Worm (Caenorhabditis elegans) whole organism, L2 larva: ENCODE data around the gene Y7A5A.8.

Experiments used
- F13H6.1 ChIP-seq: sonication (generic microtip); optimal IDR thresholded peaks from 2 replicates; lab custom pipeline; 2016; ENCODE audit warnings: missing genetic modification characterization, missing compliant biosample characterization
- R02D3.7 ChIP-seq: fragments of 150-350 bp; optimal IDR thresholded peaks from 2 replicates; lab custom pipeline; 2014; ENCODE audit warnings: missing biosample characterization, missing genetic modification characterization
- alr-1 ChIP-seq: fragments of 150-350 bp; optimal IDR thresholded peaks from 2 replicates; lab custom pipeline; 2014; ENCODE audit warnings: missing biosample characterization, missing genetic modification characterization
- aly-2 ChIP-seq: fragments of 150-350 bp; optimal IDR thresholded peaks from 2 replicates; lab custom pipeline; 2014; ENCODE audit warnings: missing biosample characterization, missing genetic modification characterization
- ama-1 ChIP-seq: fragments of 150-350 bp; optimal IDR thresholded peaks from 2 replicates; lab custom pipeline; 2018; ENCODE audit warnings: inconsistent platforms
- blmp-1 ChIP-seq: sonication (generic microtip); optimal IDR thresholded peaks from 2 replicates; lab custom pipeline; 2017; ENCODE audit warnings: missing genetic modification characterization, mild to moderate bottlenecking, missing compliant biosample characterization, antibody characterized with exemption, moderate library complexity; ENCODE audit not compliant: insufficient read depth
- ceh-16 ChIP-seq: fragments of 150-350 bp; optimal IDR thresholded peaks from 2 replicates; lab custom pipeline; 2014; ENCODE audit warnings: missing biosample characterization, missing genetic modification characterization
- ceh-82 ChIP-seq: fragments of 150-350 bp; optimal IDR thresholded peaks from 2 replicates; lab custom pipeline; 2014; ENCODE audit warnings: missing biosample characterization, missing genetic modification characterization
- crh-2 ChIP-seq: sonication (generic microtip); optimal IDR thresholded peaks from 2 replicates; lab custom pipeline; 2017; ENCODE audit warnings: missing biosample characterization, missing genetic modification characterization
- egl-27 ChIP-seq: sonication (generic microtip); optimal IDR thresholded peaks from 3 replicates; lab custom pipeline; 2017; ENCODE audit warnings: missing biosample characterization, missing genetic modification reagents, missing genetic modification characterization
- elt-1 ChIP-seq: fragments of 150-350 bp; optimal IDR thresholded peaks from 2 replicates; lab custom pipeline; 2014; ENCODE audit warnings: missing biosample characterization, missing genetic modification characterization
- elt-3 ChIP-seq: sonication (generic microtip); optimal IDR thresholded peaks from 2 replicates; lab custom pipeline; 2017; ENCODE audit warnings: missing biosample characterization, missing genetic modification characterization
- fos-1 ChIP-seq: fragments of 150-350 bp; optimal IDR thresholded peaks from 2 replicates; lab custom pipeline; 2014; ENCODE audit warnings: missing biosample characterization, missing genetic modification characterization
- gmeb-1 ChIP-seq: fragments of 150-350 bp; optimal IDR thresholded peaks from 2 replicates; lab custom pipeline; 2014; ENCODE audit warnings: missing biosample characterization, missing genetic modification characterization
- lin-11 ChIP-seq: fragments of 150-350 bp; sonication (generic microtip); optimal IDR thresholded peaks from 2 replicates; lab custom pipeline; 2014; ENCODE audit warnings: missing biosample characterization, missing genetic modification characterization, inconsistent platforms, mixed read lengths
- lin-39 ChIP-seq: fragments of 150-350 bp; optimal IDR thresholded peaks from 2 replicates; lab custom pipeline; 2014; ENCODE audit warnings: missing biosample characterization, missing genetic modification reagents, missing genetic modification characterization
- lsy-2 ChIP-seq, 2 experiments: fragments of 150-350 bp in 1 of 2; sonication (generic microtip) in 1 of 2; optimal IDR thresholded peaks; 2 replicates each; lab custom pipeline; 2014 to 2017; ENCODE audit warnings: missing biosample characterization in 2 of 2, missing genetic modification characterization in 2 of 2
- mab-5 ChIP-seq: fragments of 150-350 bp; optimal IDR thresholded peaks from 2 replicates; lab custom pipeline; 2014; ENCODE audit warnings: missing biosample characterization, missing genetic modification characterization
- mbf-1 ChIP-seq: sonication (generic microtip); optimal IDR thresholded peaks from 2 replicates; lab custom pipeline; 2017; ENCODE audit warnings: missing biosample characterization, missing genetic modification characterization
- mdl-1 ChIP-seq, 2 experiments: fragments of 150-350 bp in 1 of 2; sonication (generic microtip) in 1 of 2; optimal IDR thresholded peaks; 2 replicates each; lab custom pipeline; 2017; ENCODE audit warnings: missing biosample characterization in 2 of 2, missing genetic modification characterization in 2 of 2
- nhr-10 ChIP-seq: sonication (generic microtip); optimal IDR thresholded peaks from 2 replicates; lab custom pipeline; 2017; ENCODE audit warnings: missing biosample characterization, missing genetic modification characterization
- nhr-11 ChIP-seq: fragments of 150-350 bp; optimal IDR thresholded peaks from 2 replicates; lab custom pipeline; 2014; ENCODE audit warnings: missing biosample characterization, missing genetic modification characterization
- nhr-129 ChIP-seq: fragments of 150-350 bp; optimal IDR thresholded peaks from 2 replicates; lab custom pipeline; 2014; ENCODE audit warnings: missing biosample characterization, missing genetic modification characterization
- nhr-21 ChIP-seq: fragments of 150-350 bp; optimal IDR thresholded peaks from 2 replicates; lab custom pipeline; 2014; ENCODE audit warnings: missing biosample characterization, missing genetic modification characterization
- nhr-237 ChIP-seq: fragments of 150-350 bp; optimal IDR thresholded peaks from 2 replicates; lab custom pipeline; 2014; ENCODE audit warnings: missing biosample characterization, missing genetic modification characterization
- nhr-25 ChIP-seq: fragments of 150-350 bp; sonication (generic microtip); optimal IDR thresholded peaks from 3 replicates; lab custom pipeline; 2014; ENCODE audit warnings: missing biosample characterization, missing genetic modification characterization
- nhr-6 ChIP-seq: fragments of 150-350 bp; optimal IDR thresholded peaks from 2 replicates; lab custom pipeline; 2014; ENCODE audit warnings: missing biosample characterization, missing genetic modification characterization
- nhr-77 ChIP-seq: fragments of 150-350 bp; optimal IDR thresholded peaks from 2 replicates; lab custom pipeline; 2014; ENCODE audit warnings: missing biosample characterization, missing genetic modification characterization
- peb-1 ChIP-seq: fragments of 150-350 bp; optimal IDR thresholded peaks from 2 replicates; lab custom pipeline; 2014; ENCODE audit warnings: missing biosample characterization, missing genetic modification characterization
- sem-4 ChIP-seq: fragments of 150-350 bp; optimal IDR thresholded peaks from 2 replicates; lab custom pipeline; 2014; ENCODE audit warnings: missing biosample characterization, missing genetic modification reagents, missing genetic modification characterization
- skn-1 ChIP-seq: sonication (generic microtip); optimal IDR thresholded peaks from 2 replicates; lab custom pipeline; 2017; ENCODE audit warnings: missing biosample characterization, missing genetic modification characterization
- sma-3 ChIP-seq: sonication (generic microtip); optimal IDR thresholded peaks from 2 replicates; lab custom pipeline; 2016; ENCODE audit warnings: missing genetic modification reagents, missing genetic modification characterization, missing compliant biosample characterization
- sma-9 ChIP-seq, 2 experiments: fragments of 150-350 bp in 1 of 2; sonication (generic microtip) in 1 of 2; optimal IDR thresholded peaks; 2 replicates each; lab custom pipeline; 2014 to 2016; ENCODE audit warnings: missing genetic modification characterization in 2 of 2, mild to moderate bottlenecking in 1 of 2, missing biosample characterization in 1 of 2, missing compliant biosample characterization in 1 of 2, missing genetic modification reagents in 1 of 2, moderate library complexity in 1 of 2
- snpc-4 ChIP-seq: fragments of 150-350 bp; optimal IDR thresholded peaks from 2 replicates; lab custom pipeline; 2014; ENCODE audit warnings: missing biosample characterization, missing genetic modification characterization
- unc-39 ChIP-seq: fragments of 150-350 bp; optimal IDR thresholded peaks from 2 replicates; lab custom pipeline; 2014; ENCODE audit warnings: missing biosample characterization, missing genetic modification characterization
- zag-1 ChIP-seq: fragments of 150-350 bp; optimal IDR thresholded peaks from 2 replicates; lab custom pipeline; 2014; ENCODE audit warnings: missing biosample characterization, missing genetic modification characterization
- ztf-1 ChIP-seq: fragments of 200-800 bp; sonication (Bioruptor generic); conservative IDR thresholded peaks from 2 replicates; pipeline ENCODE4 v1.3.6; 2022; ENCODE audit warnings: missing genetic modification characterization, missing compliant biosample characterization
- ztf-11 ChIP-seq: sonication (generic microtip); optimal IDR thresholded peaks from 2 replicates; lab custom pipeline; 2017; ENCODE audit warnings: missing biosample characterization, missing genetic modification characterization
- ztf-4 ChIP-seq: fragments of 150-350 bp; optimal IDR thresholded peaks from 2 replicates; lab custom pipeline; 2014; ENCODE audit warnings: missing biosample characterization, missing genetic modification characterization

Gene Y7A5A.8

ce11 chrX:15842492-15842891 is 20.2 kb downstream of the Y7A5A.8 start:
- TF ChIP-seq nhr-21 (peak; percentile 27), nhr-25 (no peak), sma-3 (GFP tag; lab: Kevin White, UChicago) (peak; percentile 23), lsy-2 (tag; optimal IDR thresholded peaks at IDR 0.05; lab: Kevin White, UChicago) (peak; percentile 26 to 32), crh-2 (tag; lab: Kevin White, UChicago) (peak; percentile 29), ceh-16 (tag; lab: Kevin White, UChicago) (no peak), blmp-1 (tag; lab: Kevin White, UChicago) (no peak), skn-1 (no peak), egl-27 (tag; lab: Kevin White, UChicago) (no peak), R02D3.7 (tag; lab: Kevin White, UChicago) (no peak), sem-4 (tag; lab: Kevin White, UChicago) (peak; percentile 34), nhr-77 (no peak), nhr-11 (tag; lab: Kevin White, UChicago) (no peak), elt-3 (tag; lab: Kevin White, UChicago) (no peak), ceh-82 (no peak), ama-1 (lab: Kevin White, UChicago) (no peak), F13H6.1 (tag; lab: Kevin White, UChicago) (peak; percentile 1), unc-39 (no peak), nhr-6 (tag; lab: Kevin White, UChicago) (no peak), sma-9 (GFP tag; optimal IDR thresholded peaks at IDR 0.05; lab: Kevin White, UChicago) (peak; percentile 73), sma-9 (tag; optimal IDR thresholded peaks at IDR 0.05; lab: Kevin White, UChicago) (no peak), mab-5 (tag; lab: Kevin White, UChicago) (no peak), fos-1 (tag; lab: Kevin White, UChicago) (peak; percentile 60), aly-2 (tag; lab: Kevin White, UChicago) (no peak), gmeb-1 (tag; lab: Kevin White, UChicago) (peak; percentile 4), lin-39 (tag; lab: Kevin White, UChicago) (no peak), ztf-4 (tag; lab: Kevin White, UChicago) (no peak), alr-1 (no peak), elt-1 (tag; lab: Kevin White, UChicago) (no peak), nhr-10 (tag; lab: Kevin White, UChicago) (no peak), snpc-4 (tag; lab: Kevin White, UChicago) (no peak), peb-1 (tag; lab: Kevin White, UChicago) (no peak), ztf-1 (GFP tag; lab: Robert Waterston, UW) (no peak), nhr-129 (peak; percentile 29), lin-11 (tag; lab: Kevin White, UChicago) (no peak), nhr-237 (tag; lab: Kevin White, UChicago) (no peak), zag-1 (no peak), ztf-11 (tag; lab: Kevin White, UChicago) (no peak), mbf-1 (no peak)

ce11 chrX:15844330-15844729 is 22.0 kb downstream of the Y7A5A.8 start:
- TF ChIP-seq blmp-1 (tag; lab: Kevin White, UChicago), result no peak
- no peak for TF ChIP-seq aly-2 (tag; lab: Kevin White, UChicago)
- TF ChIP-seq mdl-1 (tag; optimal IDR thresholded peaks at IDR 0.05; lab: Kevin White, UChicago), result no peak

DNA sequence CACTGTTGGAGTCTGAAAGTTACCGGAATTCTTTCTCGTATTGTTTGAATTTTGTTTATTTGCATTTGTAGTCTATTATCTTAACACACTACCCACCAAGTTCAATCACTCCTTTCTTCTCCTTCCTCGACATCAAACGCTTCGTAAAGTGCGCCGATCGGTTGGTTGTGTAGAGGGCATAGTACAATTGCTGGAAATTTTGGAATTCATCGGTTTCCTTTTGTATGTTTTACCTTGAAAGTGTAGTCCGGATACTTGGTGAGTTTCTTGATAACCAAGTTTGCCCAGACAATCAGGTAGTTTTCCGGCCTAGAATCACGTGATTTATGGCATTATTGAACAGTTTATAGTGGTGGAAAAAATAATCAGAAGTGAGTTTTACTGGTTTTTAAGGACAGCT is 24.3 kb downstream of the Y7A5A.8 start:
- TF ChIP-seq sma-9 (GFP tag; optimal IDR thresholded peaks at IDR 0.05; lab: Kevin White, UChicago) (peak; percentile 21), sma-9 (tag; optimal IDR thresholded peaks at IDR 0.05; lab: Kevin White, UChicago) (no peak), fos-1 (tag; lab: Kevin White, UChicago) (peak; percentile 16), ceh-82 (no peak), nhr-10 (tag; lab: Kevin White, UChicago) (no peak), crh-2 (tag; lab: Kevin White, UChicago) (peak; percentile 8)
